Fruit fly (Drosophila melanogaster) whole organism, prepupa: ENCODE measurements around the gene mRpS24.

Experiments used
- Blimp-1 ChIP-seq: fragments of 200-800 bp; sonication (Bioruptor generic); optimal IDR thresholded peaks from 3 replicates; lab custom pipeline; 2017; ENCODE audit warnings: missing biosample characterization, missing genetic modification characterization, mild to moderate bottlenecking, moderate library complexity, missing genetic modification reagents
- CG10631 ChIP-seq: fragments of 200-800 bp; sonication (Bioruptor generic); optimal IDR thresholded peaks from 2 replicates; lab custom pipeline; 2016; ENCODE audit warnings: missing biosample characterization, missing genetic modification characterization
- CG10669 ChIP-seq: fragments of 200-800 bp; sonication (Bioruptor generic); optimal IDR thresholded peaks from 3 replicates; lab custom pipeline; 2018; ENCODE audit warnings: missing biosample characterization, mild to moderate bottlenecking, missing genetic modification characterization, moderate library complexity
- CG11294 ChIP-seq: fragments of 200-800 bp; sonication (Bioruptor generic); IDR thresholded peaks from 2 replicates; pipeline ENCODE4 v1.3.6; 2022; ENCODE audit warnings: missing biosample characterization, missing genetic modification characterization
- CG11762 ChIP-seq: fragments of 200-800 bp; sonication (Bioruptor generic); optimal IDR thresholded peaks from 3 replicates; lab custom pipeline; 2016; ENCODE audit warnings: missing biosample characterization, missing genetic modification characterization; ENCODE audit not compliant: insufficient read depth
- CG11902 ChIP-seq: fragments of 200-800 bp; sonication (Bioruptor generic); optimal IDR thresholded peaks from 3 replicates; lab custom pipeline; 2016; ENCODE audit warnings: missing biosample characterization, missing genetic modification characterization
- CG1621 ChIP-seq: fragments of 200-800 bp; sonication (Bioruptor generic); optimal IDR thresholded peaks from 3 replicates; lab custom pipeline; 2018; ENCODE audit warnings: missing biosample characterization, mild to moderate bottlenecking, missing genetic modification characterization
- CG16779 ChIP-seq: fragments of 200-800 bp; sonication (Bioruptor generic); optimal IDR thresholded peaks from 3 replicates; lab custom pipeline; 2017; ENCODE audit warnings: missing biosample characterization, mild to moderate bottlenecking, missing genetic modification characterization
- CG3032 ChIP-seq: fragments of 200-800 bp; optimal IDR thresholded peaks from 2 replicates; lab custom pipeline; 2019; ENCODE audit warnings: missing biosample characterization, mild to moderate bottlenecking, missing genetic modification characterization, moderate library complexity
- CG31627 ChIP-seq: fragments of 200-800 bp; sonication (Bioruptor generic); optimal IDR thresholded peaks from 3 replicates; lab custom pipeline; 2016; ENCODE audit warnings: missing biosample characterization, missing genetic modification characterization
- CG32006 ChIP-seq: fragments of 200-800 bp; sonication (Bioruptor generic); optimal IDR thresholded peaks from 3 replicates; lab custom pipeline; 2017; ENCODE audit warnings: missing biosample characterization, mild to moderate bottlenecking, missing genetic modification characterization
- CG34406 ChIP-seq: fragments of 200-800 bp; sonication (Bioruptor generic); optimal IDR thresholded peaks from 3 replicates; lab custom pipeline; 2016; ENCODE audit warnings: missing biosample characterization, missing genetic modification characterization
- CG3919 ChIP-seq: fragments of 200-800 bp; sonication (Bioruptor generic); optimal IDR thresholded peaks from 3 replicates; lab custom pipeline; 2016; ENCODE audit warnings: missing biosample characterization, missing genetic modification characterization
- CG4318 ChIP-seq: fragments of 200-800 bp; sonication (Bioruptor generic); optimal IDR thresholded peaks from 3 replicates; lab custom pipeline; 2017; ENCODE audit warnings: missing biosample characterization, mild to moderate bottlenecking, missing genetic modification characterization
- CG6276 ChIP-seq: fragments of 200-800 bp; sonication (Bioruptor generic); optimal IDR thresholded peaks from 2 replicates; lab custom pipeline; 2017; ENCODE audit warnings: missing biosample characterization, mild to moderate bottlenecking, missing genetic modification characterization
- CG6792 ChIP-seq: fragments of 200-800 bp; sonication (Bioruptor generic); optimal IDR thresholded peaks from 3 replicates; lab custom pipeline; 2016; ENCODE audit warnings: missing biosample characterization, missing genetic modification characterization
- CG6808 ChIP-seq: fragments of 200-800 bp; sonication (Bioruptor generic); optimal IDR thresholded peaks from 3 replicates; lab custom pipeline; 2017; ENCODE audit warnings: missing biosample characterization, missing genetic modification characterization, mild to moderate bottlenecking, moderate library complexity, missing genetic modification reagents
- CG6854 ChIP-seq: fragments of 200-800 bp; sonication (Bioruptor generic); optimal IDR thresholded peaks from 2 replicates; lab custom pipeline; 2017; ENCODE audit warnings: missing biosample characterization, mild to moderate bottlenecking, missing genetic modification characterization
- CG7368 ChIP-seq: fragments of 200-800 bp; sonication (Bioruptor generic); optimal IDR thresholded peaks from 3 replicates; lab custom pipeline; 2016; ENCODE audit warnings: missing biosample characterization, missing genetic modification characterization
- CG8319 ChIP-seq: fragments of 200-800 bp; sonication (Bioruptor generic); optimal IDR thresholded peaks from 3 replicates; lab custom pipeline; 2016; ENCODE audit warnings: missing biosample characterization, missing genetic modification characterization
- CG8632 ChIP-seq: fragments of 200-800 bp; sonication (Bioruptor generic); optimal IDR thresholded peaks from 3 replicates; lab custom pipeline; 2016; ENCODE audit warnings: missing biosample characterization, missing genetic modification characterization
- CG9139 ChIP-seq: fragments of 200-800 bp; sonication (Bioruptor generic); optimal IDR thresholded peaks from 3 replicates; lab custom pipeline; 2017; ENCODE audit warnings: missing biosample characterization, mild to moderate bottlenecking, missing genetic modification characterization
- Eip75B ChIP-seq: fragments of 200-800 bp; sonication (Bioruptor generic); optimal IDR thresholded peaks from 3 replicates; lab custom pipeline; 2016; ENCODE audit warnings: missing biosample characterization, missing genetic modification characterization
- Eip78C ChIP-seq: fragments of 200-800 bp; sonication (Bioruptor generic); peaks from one replicate; lab custom pipeline; 2016; ENCODE audit warnings: missing biosample characterization, missing genetic modification characterization
- Eip93F ChIP-seq: fragments of 200-800 bp; sonication (Bioruptor generic); optimal IDR thresholded peaks from 2 replicates; lab custom pipeline; 2016; ENCODE audit warnings: missing biosample characterization, mild to moderate bottlenecking, missing genetic modification characterization
- Ets21C ChIP-seq: fragments of 200-800 bp; sonication (Bioruptor generic); optimal IDR thresholded peaks from 3 replicates; lab custom pipeline; 2016; ENCODE audit warnings: missing biosample characterization, missing genetic modification characterization
- Ets96B ChIP-seq: fragments of 200-800 bp; optimal IDR thresholded peaks from 2 replicates; lab custom pipeline; 2019; ENCODE audit warnings: missing biosample characterization, mild to moderate bottlenecking, missing genetic modification characterization, moderate library complexity
- Gug ChIP-seq: fragments of 200-800 bp; sonication (Bioruptor generic); IDR thresholded peaks from 2 replicates; pipeline ENCODE4 v1.3.6; 2022; ENCODE audit warnings: missing biosample characterization, missing genetic modification characterization
- Hr38 ChIP-seq: sonication (Bioruptor generic); optimal IDR thresholded peaks from 2 replicates; lab custom pipeline; 2016; ENCODE audit warnings: missing biosample characterization, missing genetic modification characterization
- Hr39 ChIP-seq: fragments of 200-800 bp; sonication (Bioruptor generic); optimal IDR thresholded peaks from 2 replicates; lab custom pipeline; 2016; ENCODE audit warnings: missing biosample characterization, missing genetic modification characterization
- Met ChIP-seq: fragments of 200-800 bp; sonication (Bioruptor generic); optimal IDR thresholded peaks from 3 replicates; lab custom pipeline; 2016; ENCODE audit warnings: missing biosample characterization, missing genetic modification characterization
- Smox ChIP-seq: fragments of 200-800 bp; sonication (Bioruptor generic); optimal IDR thresholded peaks from 3 replicates; lab custom pipeline; 2016; ENCODE audit warnings: missing biosample characterization, missing genetic modification characterization
- Sox14 ChIP-seq: fragments of 200-800 bp; sonication (Bioruptor generic); optimal IDR thresholded peaks from 3 replicates; lab custom pipeline; 2016; ENCODE audit warnings: missing biosample characterization, missing genetic modification characterization
- Sox15 ChIP-seq: fragments of 200-800 bp; sonication (Bioruptor generic); optimal IDR thresholded peaks from 3 replicates; lab custom pipeline; 2016; ENCODE audit warnings: missing biosample characterization, missing genetic modification characterization
- achi ChIP-seq: fragments of 200-800 bp; sonication (Bioruptor generic); optimal IDR thresholded peaks from 3 replicates; lab custom pipeline; 2016; ENCODE audit warnings: missing biosample characterization, missing genetic modification characterization
- acj6 ChIP-seq: fragments of 200-800 bp; sonication (Bioruptor generic); optimal IDR thresholded peaks from 3 replicates; lab custom pipeline; 2016; ENCODE audit warnings: missing biosample characterization, missing genetic modification characterization
- cyc ChIP-seq: fragments of 200-800 bp; sonication (Bioruptor generic); optimal IDR thresholded peaks from 3 replicates; lab custom pipeline; 2016; ENCODE audit warnings: missing biosample characterization, missing genetic modification characterization
- dac ChIP-seq: fragments of 200-800 bp; sonication (Bioruptor generic); optimal IDR thresholded peaks from 2 replicates; lab custom pipeline; 2017; ENCODE audit warnings: missing biosample characterization, mild to moderate bottlenecking, missing genetic modification characterization
- dsx ChIP-seq: fragments of 200-800 bp; optimal IDR thresholded peaks from 3 replicates; lab custom pipeline; 2019; ENCODE audit warnings: missing biosample characterization, mild to moderate bottlenecking, missing genetic modification characterization, moderate library complexity; ENCODE audit not compliant: poor library complexity, severe bottlenecking
- eg ChIP-seq: fragments of 200-800 bp; sonication (Bioruptor generic); IDR thresholded peaks from 3 replicates; pipeline ENCODE4 v1.3.6; 2022; ENCODE audit warnings: missing biosample characterization, missing genetic modification characterization
- fd59A ChIP-seq: fragments of 200-800 bp; sonication (Bioruptor generic); optimal IDR thresholded peaks from 2 replicates; lab custom pipeline; 2017; ENCODE audit warnings: missing biosample characterization, mild to moderate bottlenecking, missing genetic modification characterization, missing genetic modification reagents
- fd85E ChIP-seq: fragments of 200-800 bp; sonication (Bioruptor generic); optimal IDR thresholded peaks from 3 replicates; lab custom pipeline; 2016; ENCODE audit warnings: missing biosample characterization, missing genetic modification characterization
- fkh ChIP-seq: fragments of 200-800 bp; sonication (Bioruptor generic); optimal IDR thresholded peaks from 3 replicates; lab custom pipeline; 2017; ENCODE audit warnings: missing biosample characterization, mild to moderate bottlenecking, missing genetic modification characterization, moderate library complexity
- lz ChIP-seq: fragments of 200-800 bp; sonication (Bioruptor generic); optimal IDR thresholded peaks from 3 replicates; lab custom pipeline; 2016; ENCODE audit warnings: missing biosample characterization, missing genetic modification characterization
- net ChIP-seq: fragments of 200-800 bp; sonication (Bioruptor generic); optimal IDR thresholded peaks from 3 replicates; lab custom pipeline; 2016; ENCODE audit warnings: missing biosample characterization, missing genetic modification characterization
- salr ChIP-seq, 2 experiments: fragments of 200-800 bp; sonication (Bioruptor generic); optimal IDR thresholded peaks; 3 replicates each; lab custom pipeline; 2016 to 2018; ENCODE audit warnings: missing biosample characterization in 2 of 2, missing genetic modification characterization in 2 of 2, mild to moderate bottlenecking in 1 of 2
- spab ChIP-seq: fragments of 200-800 bp; sonication (Bioruptor generic); optimal IDR thresholded peaks from 2 replicates; lab custom pipeline; 2017; ENCODE audit warnings: missing biosample characterization, mild to moderate bottlenecking, missing genetic modification characterization, missing genetic modification reagents
- ss ChIP-seq, 2 experiments: fragments of 200-800 bp; sonication (Bioruptor generic); optimal IDR thresholded peaks; 2 replicates in 1 of 2; 3 replicates in 1 of 2; lab custom pipeline; 2017 to 2018; ENCODE audit warnings: mild to moderate bottlenecking in 2 of 2, missing biosample characterization in 2 of 2, missing genetic modification characterization in 2 of 2, moderate library complexity in 1 of 2
- vri ChIP-seq: fragments of 200-800 bp; sonication (Bioruptor generic); optimal IDR thresholded peaks from 3 replicates; lab custom pipeline; 2016; ENCODE audit warnings: missing biosample characterization, mild to moderate bottlenecking, missing genetic modification characterization

The mRpS24 gene

DNA sequence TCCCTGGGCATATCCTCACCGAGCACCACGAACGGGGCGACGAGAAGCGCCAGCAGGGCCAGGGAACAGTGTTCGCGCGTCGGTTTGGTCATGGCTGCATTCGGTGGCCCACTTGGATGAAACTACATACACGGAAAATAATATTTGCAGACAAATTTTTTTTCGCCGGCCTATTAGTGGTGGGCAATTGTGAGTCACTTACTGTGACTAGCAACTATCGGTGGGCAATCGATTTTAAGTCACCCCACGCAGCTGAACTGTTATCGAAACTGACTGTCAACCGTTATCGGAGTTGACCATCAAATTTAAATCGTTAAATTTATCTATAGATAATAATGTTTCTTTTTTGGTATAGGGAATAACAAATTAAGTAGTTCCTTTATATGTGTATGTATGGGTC is 6.0 kb upstream of the mRpS24 start, which contains the start of gene CG5510 (continued):
- TF ChIP-seq CG8632 (GFP tag; lab: Kevin White, UChicago) (no peak), CG10669 (GFP tag; lab: Kevin White, UChicago) (no peak), eg (peak; percentile 48; the same call in 1 of the 3 replicates), vri (GFP tag; lab: Kevin White, UChicago) (no peak), acj6 (GFP tag; lab: Kevin White, UChicago) (no peak), CG11762 (no peak), ss (GFP tag; optimal IDR thresholded peaks at IDR 0.05; lab: Kevin White, UChicago) (no peak)

DNA sequence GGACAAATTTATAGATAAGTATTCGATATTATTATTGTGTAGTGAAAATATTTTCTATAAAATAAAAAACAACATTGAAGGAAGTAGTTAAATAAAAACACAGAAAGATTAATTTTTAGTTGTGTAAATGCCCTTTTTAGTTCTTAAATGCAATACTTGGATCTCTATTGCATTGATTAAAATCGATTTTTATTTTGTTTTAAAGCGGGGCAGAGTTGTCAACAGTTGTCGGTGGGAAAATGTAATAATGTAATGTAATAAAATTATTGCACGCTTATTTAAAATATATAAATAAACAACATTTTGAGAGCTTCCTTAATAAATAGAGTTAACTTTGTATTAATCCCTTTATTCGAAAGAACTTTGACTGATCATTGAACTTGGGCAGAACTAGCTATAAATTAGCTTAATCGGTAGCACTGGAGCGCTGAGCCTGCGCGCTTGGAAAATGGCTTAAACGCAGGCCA is 244 bp upstream of the mRpS24 start, which contains the start of gene Apc2:
TSS of gene Apc2 (plus strand) at position 411 of the 467 bp plus-strand sequence.
- TF ChIP-seq CG10669 (GFP tag; lab: Kevin White, UChicago) (no peak), CG32006 (GFP tag; lab: Kevin White, UChicago) (peak; percentile 69), vri (GFP tag; lab: Kevin White, UChicago) (peak; percentile 80), fd85E (GFP tag; lab: Kevin White, UChicago) (no peak), CG11294 (GFP tag; lab: Robert Waterston, UW) (no peak), CG1621 (tag; lab: Kevin White, UChicago) (no peak), fkh (GFP tag; lab: Kevin White, UChicago) (no peak), cyc (GFP tag; lab: Kevin White, UChicago) (peak; percentile 56), CG6808 (GFP tag; lab: Kevin White, UChicago) (no peak), eg (peak; percentile 70), CG6792 (GFP tag; lab: Kevin White, UChicago) (peak; percentile 49), dac (GFP tag; lab: Kevin White, UChicago) (no peak), Sox15 (no peak), CG9139 (GFP tag; lab: Kevin White, UChicago) (no peak), CG8632 (GFP tag; lab: Kevin White, UChicago) (peak; percentile 37), lz (GFP tag; lab: Kevin White, UChicago) (peak; percentile 76), CG3919 (GFP tag; lab: Kevin White, UChicago) (peak; percentile 58), CG8319 (GFP tag; lab: Kevin White, UChicago) (no peak), CG3032 (tag; lab: Kevin White, UChicago) (peak; percentile 64), Eip75B (GFP tag; lab: Kevin White, UChicago) (peak; percentile 61), dsx (peak; percentile 56), Smox (GFP tag; lab: Kevin White, UChicago) (no peak), CG7368 (no peak), Gug (peak; percentile 45; the same call in 1 of the 2 replicates), CG11902 (GFP tag; lab: Kevin White, UChicago) (peak; percentile 32), Eip93F (GFP tag; lab: Kevin White, UChicago) (no peak), CG6854 (no peak), Eip78C (GFP tag; lab: Kevin White, UChicago) (peak; percentile 91), ss (GFP tag; optimal IDR thresholded peaks at IDR 0.05; lab: Kevin White, UChicago) (peak in 1 of 2 experiments; percentile 13), net (GFP tag; lab: Kevin White, UChicago) (peak; percentile 52), fd59A (GFP tag; lab: Kevin White, UChicago) (no peak), CG10631 (GFP tag; lab: Kevin White, UChicago) (peak; percentile 69), CG4318 (no peak), achi (GFP tag; lab: Kevin White, UChicago) (peak; percentile 62), CG34406 (GFP tag; lab: Kevin White, UChicago) (peak; percentile 57), Hr39 (GFP tag; lab: Kevin White, UChicago) (peak; percentile 61), salr (GFP tag; optimal IDR thresholded peaks at IDR 0.05; lab: Kevin White, UChicago) (peak in 1 of 2 experiments; percentile 30), CG31627 (GFP tag; lab: Kevin White, UChicago) (peak; percentile 42), Ets96B (tag; lab: Kevin White, UChicago) (peak; percentile 56), spab (GFP tag; lab: Kevin White, UChicago) (no peak), CG6276 (GFP tag; lab: Kevin White, UChicago) (no peak), Blimp-1 (GFP tag; lab: Kevin White, UChicago) (no peak), CG16779 (no peak), Hr38 (GFP tag; lab: Kevin White, UChicago) (no peak), Met (no peak), Ets21C (GFP tag; lab: Kevin White, UChicago) (no peak), Sox14 (GFP tag; lab: Kevin White, UChicago) (peak; percentile 70)
